Fruit fly (Drosophila melanogaster): ENCODE data around the gene CG15020.

CG15020 gene

DNA sequence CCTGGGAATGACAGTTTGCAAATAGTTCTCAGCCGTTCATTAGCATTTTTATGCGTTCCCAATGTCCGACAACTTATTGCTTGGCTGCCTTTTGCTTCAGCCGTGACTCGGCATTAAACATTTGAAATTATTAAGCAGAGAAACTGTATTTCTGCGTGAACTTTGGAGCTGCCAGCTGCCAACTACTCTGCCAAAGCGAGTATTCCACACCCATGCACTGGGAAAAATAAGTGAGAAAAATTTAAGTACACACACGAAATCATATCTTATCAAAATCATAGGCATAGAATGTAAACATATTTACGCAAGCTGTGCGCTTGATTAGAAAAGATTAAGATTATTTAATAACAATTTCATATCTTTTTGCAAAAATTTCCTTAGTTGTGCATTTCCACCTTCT, 8.5 kb upstream of the CG15020 start (continued):
- TF ChIP-seq peb (GFP tag; IDR thresholded peaks at IDR 0.05) (no peak), Sox102F (GFP tag; optimal IDR thresholded peaks at IDR 0.05) (peak; percentile 57), CG16779 (GFP tag; IDR thresholded peaks at IDR 0.05) (0 out of 2 replicates have a peak, but pooled peaks have one; percentile 38), CG34224 (GFP tag; IDR thresholded peaks at IDR 0.05; ENCODE audit: partially characterized antibody) (0 out of 3 replicates have a peak, but pooled peaks have one; percentile 9), Pdp1 (GFP tag; optimal IDR thresholded peaks at IDR 0.05) (peak; percentile 13 to 55), abd-A (tag; optimal IDR thresholded peaks at IDR 0.05) (no peak), sug (tag; optimal IDR thresholded peaks at IDR 0.05) (peak; percentile 43), pho (GFP tag; optimal IDR thresholded peaks at IDR 0.05) (peak; percentile 55), pzg (GFP tag; optimal IDR thresholded peaks at IDR 0.05) (no peak), Meics (GFP tag; optimal IDR thresholded peaks at IDR 0.05) (peak; percentile 43), sisA (GFP tag; IDR thresholded peaks at IDR 0.05) (peak; percentile 46; the same call in 1 of the 2 replicates), gsb-n (tag; optimal IDR thresholded peaks at IDR 0.05) (no peak), Antp (GFP tag; optimal IDR thresholded peaks at IDR 0.05) (peak; percentile 22), Ptx1 (GFP tag; IDR thresholded peaks at IDR 0.05) (peak; percentile 68), HLHmδ (GFP tag; optimal IDR thresholded peaks at IDR 0.05) (no peak), corto (GFP tag; optimal IDR thresholded peaks at IDR 0.05) (no peak), Camta (GFP tag; optimal IDR thresholded peaks at IDR 0.05) (peak; percentile 23), nau (GFP tag; optimal IDR thresholded peaks at IDR 0.05) (peak; percentile 27), CG11504 (tag; optimal IDR thresholded peaks at IDR 0.05) (peak; percentile 8), Sry-β (GFP tag; optimal IDR thresholded peaks at IDR 0.05) (no peak), slou (GFP tag; optimal IDR thresholded peaks at IDR 0.05) (peak; percentile 20), fd3F (GFP tag; optimal IDR thresholded peaks at IDR 0.05) (peak; percentile 21), slbo (GFP tag; IDR thresholded peaks at IDR 0.05) (peak; percentile 84), CG32532 (GFP tag; IDR thresholded peaks at IDR 0.05) (peak; percentile 71), Lpt (GFP tag; optimal IDR thresholded peaks at IDR 0.05) (no peak), CG11085 (GFP tag; IDR thresholded peaks at IDR 0.05) (peak; percentile 61), CG4328 (GFP tag; optimal IDR thresholded peaks at IDR 0.05) (no peak), Mad (GFP tag; optimal IDR thresholded peaks at IDR 0.05) (peak; percentile 10), CG1792 (GFP tag; optimal IDR thresholded peaks at IDR 0.05) (no peak), hbn (GFP tag; IDR thresholded peaks at IDR 0.05; ENCODE audit: partially characterized antibody) (no peak), CG7271 (tag; optimal IDR thresholded peaks at IDR 0.05) (no peak), CG6683 (GFP tag; optimal IDR thresholded peaks at IDR 0.05) (no peak), yki (optimal IDR thresholded peaks at IDR 0.05) (no peak), CG3847 (GFP tag; IDR thresholded peaks at IDR 0.05) (peak; percentile 57; the same call in 1 of the 2 replicates), YL-1 (GFP tag; optimal IDR thresholded peaks at IDR 0.05) (no peak), lbe (GFP tag; optimal IDR thresholded peaks at IDR 0.05) (no peak), CG4282 (GFP tag; optimal IDR thresholded peaks at IDR 0.05) (no peak), CG2129 (GFP tag; IDR thresholded peaks at IDR 0.05; ENCODE audit: partially characterized antibody) (no peak), Hmx (GFP tag; optimal IDR thresholded peaks at IDR 0.05) (peak; percentile 57), CG18764 (GFP tag; optimal IDR thresholded peaks at IDR 0.05) (no peak), Atf6 (GFP tag; IDR thresholded peaks at IDR 0.05) (peak; percentile 74; the same call in 1 of the 2 replicates), H2.0 (GFP tag; IDR thresholded peaks at IDR 0.05) (peak; percentile 70), Rx (GFP tag; IDR thresholded peaks at IDR 0.05) (peak; percentile 49; the same call in 1 of the 2 replicates), CG3065 (GFP tag; optimal IDR thresholded peaks at IDR 0.05) (no peak), croc (GFP tag; conservative IDR thresholded peaks at IDR 0.05) (no peak), CG2889 (GFP tag; IDR thresholded peaks at IDR 0.05) (0 out of 3 replicates have a peak, but pooled peaks have one; percentile 37), CHES-1-like (GFP tag; optimal IDR thresholded peaks at IDR 0.05) (no peak), trh (GFP tag; optimal IDR thresholded peaks at IDR 0.05) (no peak), Atf3 (GFP tag; optimal IDR thresholded peaks at IDR 0.05) (no peak), CG9932 (GFP tag; IDR thresholded peaks at IDR 0.05) (peak; percentile 85), CG13424 (tag; optimal IDR thresholded peaks at IDR 0.05) (no peak)

Data from whole organism, embryonic.